Fruit fly (Drosophila melanogaster): Measurements from ENCODE around the gene DPCoAC.
A peak's percentile ranks its signal among the peaks of the same experiment; 100 is the strongest.

DPCoAC gene

dm6 chr3R:20544952-20545351 is 12.5 kb downstream of the DPCoAC start:
- TF ChIP-seq brk (GFP tag; optimal IDR thresholded peaks at IDR 0.05) (peak; percentile 17), CG9705 (GFP tag; optimal IDR thresholded peaks at IDR 0.05) (no peak), sv (GFP tag; optimal IDR thresholded peaks at IDR 0.05) (no peak)

dm6 chr3R:20543719-20544118 is 13.7 kb downstream of the DPCoAC start:
- no peak for TF ChIP-seq Mio (GFP tag; optimal IDR thresholded peaks at IDR 0.05)
- no peak for TF ChIP-seq Hr78 (GFP tag; optimal IDR thresholded peaks at IDR 0.05)
- no peak for TF ChIP-seq sage (GFP tag; optimal IDR thresholded peaks at IDR 0.05)
- TF ChIP-seq sv (GFP tag; optimal IDR thresholded peaks at IDR 0.05) = no peak
- TF ChIP-seq N (GFP tag; optimal IDR thresholded peaks at IDR 0.05) = no peak
- no peak for TF ChIP-seq fru (GFP tag; optimal IDR thresholded peaks at IDR 0.05)
- TF ChIP-seq dsf (GFP tag; optimal IDR thresholded peaks at IDR 0.05; ENCODE audit: borderline replicate concordance) = no peak
- TF ChIP-seq pan (optimal IDR thresholded peaks at IDR 0.05) = no peak
- no peak for TF ChIP-seq Dfd (GFP tag; optimal IDR thresholded peaks at IDR 0.05)
- TF ChIP-seq Hr83 (GFP tag; optimal IDR thresholded peaks at IDR 0.05; ENCODE audit: poor library complexity, severe bottlenecking) = no peak
- TF ChIP-seq Vsx2 (GFP tag; optimal IDR thresholded peaks at IDR 0.05; ENCODE audit: partially characterized antibody) = no peak
- no peak for TF ChIP-seq Dif (GFP tag; optimal IDR thresholded peaks at IDR 0.05; ENCODE audit: partially characterized antibody)
- TF ChIP-seq OdsH (GFP tag; optimal IDR thresholded peaks at IDR 0.05) = no peak
- TF ChIP-seq GATAd (GFP tag; optimal IDR thresholded peaks at IDR 0.05) = no peak
- no peak for TF ChIP-seq CG32264 (GFP tag; optimal IDR thresholded peaks at IDR 0.05)
- TF ChIP-seq HLH106 (tag; optimal IDR thresholded peaks at IDR 0.05) = no peak
- no peak for TF ChIP-seq foxo (GFP tag; optimal IDR thresholded peaks at IDR 0.05)

- TF ChIP-seq Sp1 (GFP tag; optimal IDR thresholded peaks at IDR 0.05) (no peak), HLH106 (tag; optimal IDR thresholded peaks at IDR 0.05) (no peak), psq (GFP tag; optimal IDR thresholded peaks at IDR 0.05) (peak; percentile 37)
Measured at dm6 chr3R:20543220-20543619, 14.2 kb downstream of the DPCoAC start.

- TF ChIP-seq HLH106 (tag; optimal IDR thresholded peaks at IDR 0.05) = no peak
- peak; percentile 33 for TF ChIP-seq OdsH (GFP tag; optimal IDR thresholded peaks at IDR 0.05)
- no peak for TF ChIP-seq CG32264 (GFP tag; optimal IDR thresholded peaks at IDR 0.05)
- peak; percentile 22 for TF ChIP-seq dsf (GFP tag; optimal IDR thresholded peaks at IDR 0.05; ENCODE audit: borderline replicate concordance)
- peak; percentile 0 for TF ChIP-seq rgr (GFP tag; optimal IDR thresholded peaks at IDR 0.05)
- TF ChIP-seq Sp1 (GFP tag; optimal IDR thresholded peaks at IDR 0.05) = peak; percentile 36
- no peak for TF ChIP-seq Rel (GFP tag; optimal IDR thresholded peaks at IDR 0.05)
- no peak for TF ChIP-seq Rel (tag; optimal IDR thresholded peaks at IDR 0.05)
- peak; percentile 26 for TF ChIP-seq brk (GFP tag; optimal IDR thresholded peaks at IDR 0.05)
- TF ChIP-seq Hnf4 (GFP tag; optimal IDR thresholded peaks at IDR 0.05) = peak; percentile 53
- TF ChIP-seq CG9705 (GFP tag; optimal IDR thresholded peaks at IDR 0.05) = peak; percentile 32
- peak; percentile 43 for TF ChIP-seq tai (GFP tag; optimal IDR thresholded peaks at IDR 0.05)
Measured at dm6 chr3R:20542283-20543144, 15.0 kb downstream of the DPCoAC start.

dm6 chr3R:20534575-20534974 is 22.9 kb downstream of the DPCoAC start, which contains the start of the genes MtnE and MtnD:
Gene MtnE, minus strand, starts transcription at chr3R:20534704.
Gene MtnD, plus strand, starts transcription at chr3R:20534962.
- no peak for TF ChIP-seq Rel (GFP tag; optimal IDR thresholded peaks at IDR 0.05)
- peak; percentile 74 for TF ChIP-seq Rel (tag; optimal IDR thresholded peaks at IDR 0.05)
- no peak for TF ChIP-seq HLH106 (tag; optimal IDR thresholded peaks at IDR 0.05)
- TF ChIP-seq sv (GFP tag; optimal IDR thresholded peaks at IDR 0.05) = no peak
- no peak for TF ChIP-seq pan (optimal IDR thresholded peaks at IDR 0.05)
- no peak for TF ChIP-seq N (GFP tag; optimal IDR thresholded peaks at IDR 0.05)
- peak; percentile 78 for TF ChIP-seq h (GFP tag; optimal IDR thresholded peaks at IDR 0.05)
- TF ChIP-seq usp (GFP tag; optimal IDR thresholded peaks at IDR 0.05) = no peak
- no peak for TF ChIP-seq Abd-B (GFP tag; optimal IDR thresholded peaks at IDR 0.05)
- TF ChIP-seq CrebA (GFP tag; optimal IDR thresholded peaks at IDR 0.05; ENCODE audit: borderline replicate concordance) = no peak
- peak; percentile 83 for TF ChIP-seq Vsx2 (GFP tag; optimal IDR thresholded peaks at IDR 0.05; ENCODE audit: partially characterized antibody)
- TF ChIP-seq Hr78 (GFP tag; optimal IDR thresholded peaks at IDR 0.05) = no peak
- no peak for TF ChIP-seq Dfd (GFP tag; optimal IDR thresholded peaks at IDR 0.05)
- TF ChIP-seq CG32264 (GFP tag; optimal IDR thresholded peaks at IDR 0.05) = no peak
- TF ChIP-seq fru (GFP tag; optimal IDR thresholded peaks at IDR 0.05) = peak; percentile 41
- peak; percentile 6 for TF ChIP-seq Dif (GFP tag; optimal IDR thresholded peaks at IDR 0.05; ENCODE audit: partially characterized antibody)
- TF ChIP-seq sage (GFP tag; optimal IDR thresholded peaks at IDR 0.05) = peak; percentile 45
- TF ChIP-seq foxo (GFP tag; optimal IDR thresholded peaks at IDR 0.05) = no peak
- TF ChIP-seq jim (GFP tag; optimal IDR thresholded peaks at IDR 0.05) = no peak
- TF ChIP-seq Jra (GFP tag; optimal IDR thresholded peaks at IDR 0.05) = no peak
- TF ChIP-seq dl (GFP tag; optimal IDR thresholded peaks at IDR 0.05; ENCODE audit: insufficient read depth in 1 of 2, partially characterized antibody in 2 of 2) = peak in 1 of 2 experiments; percentile 38
